Worm (Caenorhabditis elegans) whole organism, L3 larva: ENCODE results near the gene sulp-7.

Experiments
- R02D3.7 ChIP-seq: fragments of 150-350 bp; optimal IDR thresholded peaks from 2 replicates; lab custom pipeline; 2014; ENCODE audit warnings: missing biosample characterization, missing genetic modification characterization
- ama-1 ChIP-seq: fragments of 150-350 bp; optimal IDR thresholded peaks from 2 replicates; lab custom pipeline; 2018
- ceh-28 ChIP-seq: fragments of 150-350 bp; optimal IDR thresholded peaks from 2 replicates; lab custom pipeline; 2014; ENCODE audit warnings: missing biosample characterization, missing genetic modification reagents, missing genetic modification characterization
- elt-2 ChIP-seq: sonication (generic microtip); optimal IDR thresholded peaks from 2 replicates; lab custom pipeline; 2016; ENCODE audit warnings: missing genetic modification reagents, mild to moderate bottlenecking, missing genetic modification characterization, missing compliant biosample characterization
- nhr-11 ChIP-seq: fragments of 150-350 bp; optimal IDR thresholded peaks from 2 replicates; lab custom pipeline; 2014; ENCODE audit warnings: missing biosample characterization, missing genetic modification characterization
- nhr-237 ChIP-seq: fragments of 150-350 bp; optimal IDR thresholded peaks from 2 replicates; lab custom pipeline; 2014; ENCODE audit warnings: missing biosample characterization, missing genetic modification characterization
- nhr-77 ChIP-seq: fragments of 150-350 bp; optimal IDR thresholded peaks from 2 replicates; lab custom pipeline; 2014; ENCODE audit warnings: missing biosample characterization, missing genetic modification characterization
- pqm-1 ChIP-seq: fragments of 150-350 bp; optimal IDR thresholded peaks from 2 replicates; lab custom pipeline; 2017; ENCODE audit warnings: missing biosample characterization, missing genetic modification characterization, inconsistent platforms
- tbx-2 ChIP-seq: sonication (generic microtip); optimal IDR thresholded peaks from 2 replicates; lab custom pipeline; 2016; ENCODE audit warnings: mild to moderate bottlenecking, missing genetic modification characterization, missing compliant biosample characterization
- unc-62 ChIP-seq: fragments of 150-350 bp; sonication (generic microtip); optimal IDR thresholded peaks from 4 replicates; lab custom pipeline; 2014; ENCODE audit warnings: missing biosample characterization, missing genetic modification reagents, missing genetic modification characterization
- ztf-11 ChIP-seq: fragments of 150-350 bp; optimal IDR thresholded peaks from 2 replicates; lab custom pipeline; 2014; ENCODE audit warnings: missing biosample characterization, missing genetic modification characterization

DNA sequence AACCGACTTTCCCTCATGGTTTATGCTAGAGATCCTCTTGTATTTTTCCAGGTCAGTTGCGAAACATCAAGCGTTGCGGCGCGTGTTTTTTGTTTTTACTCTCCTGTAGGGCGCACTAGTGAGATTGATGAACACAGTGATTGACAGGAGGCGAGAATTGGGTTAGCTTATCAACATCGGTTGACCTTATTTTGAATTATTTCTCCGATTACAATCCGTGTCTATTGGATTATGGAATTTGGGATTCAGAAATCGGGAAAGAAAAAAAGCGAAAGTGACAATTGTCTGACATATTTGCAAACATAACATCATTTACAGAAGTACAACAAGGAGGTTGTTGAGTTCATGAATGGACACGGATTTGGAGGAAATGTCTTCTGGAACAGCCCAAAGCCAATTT, 19.5 kb upstream of the sulp-7 start:
- no peak for TF ChIP-seq nhr-77 (tag; lab: Kevin White, UChicago)
- TF ChIP-seq nhr-237 (tag; lab: Kevin White, UChicago) = no peak
- no peak for TF ChIP-seq unc-62
- no peak for TF ChIP-seq pqm-1 (tag; lab: Kevin White, UChicago)
- no peak for TF ChIP-seq ztf-11
- no peak for TF ChIP-seq R02D3.7
- TF ChIP-seq ceh-28 (tag; lab: Kevin White, UChicago) = no peak
- no peak for TF ChIP-seq tbx-2 (tag; lab: Kevin White, UChicago)
- TF ChIP-seq elt-2 (tag; lab: Kevin White, UChicago) = no peak
- TF ChIP-seq nhr-11 (tag; lab: Kevin White, UChicago) = no peak
- peak; percentile 65 for TF ChIP-seq ama-1 (lab: Kevin White, UChicago)
